Fruit fly (Drosophila melanogaster) whole organism, embryonic: Measurements from ENCODE around the gene Prp31.

Experiments
- Atf6 ChIP-seq: fragments of 200-800 bp; sonication (Bioruptor generic); IDR thresholded peaks from 2 replicates; pipeline ENCODE4 v1.3.6; 2022; ENCODE audit warnings: missing biosample characterization, missing genetic modification characterization
- BtbVII ChIP-seq: fragments of 200-800 bp; sonication (Bioruptor generic); optimal IDR thresholded peaks from 3 replicates; lab custom pipeline; 2017; ENCODE audit warnings: missing biosample characterization, mild to moderate bottlenecking, missing genetic modification characterization
- CG10147 ChIP-seq: fragments of 200-800 bp; sonication (Bioruptor generic); optimal IDR thresholded peaks from 2 replicates; lab custom pipeline; 2019; ENCODE audit warnings: missing biosample characterization, mild to moderate bottlenecking, missing genetic modification characterization, moderate library complexity
- CG10366 ChIP-seq: fragments of 200-800 bp; sonication (Bioruptor generic); IDR thresholded peaks from 2 replicates; pipeline ENCODE4 v1.3.6; 2022; ENCODE audit warnings: missing biosample characterization, missing genetic modification characterization
- CG11504 ChIP-seq: fragments of 200-800 bp; sonication (Bioruptor generic); optimal IDR thresholded peaks from 3 replicates; lab custom pipeline; 2019; ENCODE audit warnings: missing biosample characterization, mild to moderate bottlenecking, missing genetic modification characterization, moderate library complexity
- CG12071 ChIP-seq: fragments of 200-800 bp; sonication (Bioruptor generic); optimal IDR thresholded peaks from 3 replicates; lab custom pipeline; 2018; ENCODE audit warnings: missing biosample characterization, mild to moderate bottlenecking, missing genetic modification characterization
- CG16815 ChIP-seq: fragments of 200-800 bp; sonication (Bioruptor generic); optimal IDR thresholded peaks from 3 replicates; lab custom pipeline; 2017; ENCODE audit warnings: missing biosample characterization, mild to moderate bottlenecking, missing genetic modification characterization
- CG18011 ChIP-seq: fragments of 200-800 bp; sonication (Bioruptor generic); optimal IDR thresholded peaks from 2 replicates; lab custom pipeline; 2017; ENCODE audit warnings: missing biosample characterization, missing genetic modification characterization, mild to moderate bottlenecking, moderate library complexity, missing genotype
- CG18262 ChIP-seq: fragments of 200-800 bp; optimal IDR thresholded peaks from 3 replicates; lab custom pipeline; 2019; ENCODE audit warnings: missing biosample characterization, mild to moderate bottlenecking, missing genetic modification characterization, moderate library complexity
- CG30431 ChIP-seq: fragments of 200-800 bp; sonication (Bioruptor generic); optimal IDR thresholded peaks from 2 replicates; lab custom pipeline; 2017; ENCODE audit warnings: missing biosample characterization, missing genetic modification characterization
- CG34422 ChIP-seq: fragments of 200-800 bp; sonication (Bioruptor generic); IDR thresholded peaks from 3 replicates; pipeline ENCODE4 v1.3.6; 2022; ENCODE audit warnings: missing biosample characterization, missing genetic modification characterization
- CG4424 ChIP-seq: fragments of 200-800 bp; sonication (Bioruptor generic); optimal IDR thresholded peaks from 3 replicates; lab custom pipeline; 2016; ENCODE audit warnings: missing biosample characterization, missing genetic modification characterization
- CG8089 ChIP-seq: fragments of 200-800 bp; sonication (Bioruptor generic); optimal IDR thresholded peaks from 3 replicates; lab custom pipeline; 2016; ENCODE audit warnings: missing biosample characterization, missing genetic modification characterization
- CG8281 ChIP-seq: fragments of 200-800 bp; sonication (Bioruptor generic); optimal IDR thresholded peaks from 2 replicates; lab custom pipeline; 2018; ENCODE audit warnings: missing biosample characterization, mild to moderate bottlenecking, missing genetic modification characterization, moderate library complexity
- Dbx ChIP-seq: fragments of 200-800 bp; sonication (Bioruptor generic); IDR thresholded peaks from 3 replicates; pipeline ENCODE4 v1.3.6; 2022; ENCODE audit warnings: missing biosample characterization, missing genetic modification characterization
- Dip2 ChIP-seq: fragments of 200-800 bp; sonication (Bioruptor generic); IDR thresholded peaks from 2 replicates; pipeline ENCODE4 v1.3.6; 2022; ENCODE audit warnings: missing biosample characterization, missing genetic modification characterization
- Dip3 ChIP-seq: fragments of 200-800 bp; sonication (Bioruptor generic); optimal IDR thresholded peaks from 3 replicates; lab custom pipeline; 2016; ENCODE audit warnings: missing biosample characterization, missing genetic modification characterization
- Hmr ChIP-seq: fragments of 200-800 bp; sonication (Bioruptor generic); optimal IDR thresholded peaks from 3 replicates; lab custom pipeline; 2017; ENCODE audit warnings: mild to moderate bottlenecking, missing biosample characterization, missing genetic modification reagents, missing genetic modification characterization
- Hr39 ChIP-seq: fragments of >200 bp; optimal IDR thresholded peaks from 2 replicates; lab custom pipeline; 2017
- Hr78 ChIP-seq, 2 experiments: fragments of 200-800 bp in 1 of 2; fragments of >200 bp in 1 of 2; sonication (Bioruptor generic) in 1 of 2; optimal IDR thresholded peaks; 2 replicates each; lab custom pipeline; 2017 to 2019; ENCODE audit warnings: missing biosample characterization in 2 of 2, missing genetic modification characterization in 2 of 2, mild to moderate bottlenecking in 1 of 2, moderate library complexity in 1 of 2
- Lim3 ChIP-seq: fragments of 200-800 bp; sonication (Bioruptor generic); IDR thresholded peaks from 2 replicates; pipeline ENCODE4 v1.3.6; 2022; ENCODE audit warnings: missing biosample characterization, missing genetic modification characterization
- MBD-R2 ChIP-seq: fragments of 200-800 bp; sonication (Bioruptor generic); IDR thresholded peaks from 2 replicates; pipeline ENCODE4 v1.3.6; 2022; ENCODE audit warnings: missing biosample characterization, missing genetic modification characterization
- Mad ChIP-seq: fragments of 200-800 bp; sonication (Bioruptor generic); optimal IDR thresholded peaks from 2 replicates; lab custom pipeline; 2016; ENCODE audit warnings: missing biosample characterization, missing genetic modification characterization
- Mes4 ChIP-seq: fragments of 200-800 bp; sonication (Bioruptor generic); optimal IDR thresholded peaks from 2 replicates; lab custom pipeline; 2016; ENCODE audit warnings: missing biosample characterization, missing genetic modification characterization
- Spps ChIP-seq: fragments of 200-800 bp; sonication (Bioruptor generic); optimal IDR thresholded peaks from 2 replicates; lab custom pipeline; 2018; ENCODE audit warnings: missing biosample characterization, mild to moderate bottlenecking, missing genetic modification characterization
- YL-1 ChIP-seq: fragments of 200-800 bp; sonication (Bioruptor generic); optimal IDR thresholded peaks from 3 replicates; lab custom pipeline; 2017; ENCODE audit warnings: missing biosample characterization, mild to moderate bottlenecking, missing genetic modification characterization
- caup ChIP-seq: fragments of 200-800 bp; sonication (Bioruptor generic); optimal IDR thresholded peaks from 3 replicates; lab custom pipeline; 2017; ENCODE audit warnings: missing biosample characterization, mild to moderate bottlenecking, missing genetic modification characterization, moderate library complexity; ENCODE audit not compliant: severe bottlenecking
- corto ChIP-seq: fragments of 200-800 bp; sonication (Bioruptor generic); optimal IDR thresholded peaks from 2 replicates; lab custom pipeline; 2016; ENCODE audit warnings: missing biosample characterization, mild to moderate bottlenecking, missing genetic modification characterization, moderate library complexity
- eve ChIP-seq, 2 experiments: fragments of >200 bp; optimal IDR thresholded peaks; 2 replicates each; lab custom pipeline; 2017; ENCODE audit warnings: missing biosample characterization in 2 of 2, missing genetic modification characterization in 2 of 2
- fd3F ChIP-seq: fragments of 200-800 bp; sonication (Bioruptor generic); optimal IDR thresholded peaks from 2 replicates; lab custom pipeline; 2018; ENCODE audit warnings: missing biosample characterization, mild to moderate bottlenecking, missing genetic modification characterization, moderate library complexity
- fd64A ChIP-seq: fragments of 200-800 bp; sonication (Bioruptor generic); optimal IDR thresholded peaks from 3 replicates; lab custom pipeline; 2018; ENCODE audit warnings: missing biosample characterization, mild to moderate bottlenecking, missing genetic modification characterization
- kah ChIP-seq: fragments of 200-800 bp; sonication (Bioruptor generic); optimal IDR thresholded peaks from 2 replicates; lab custom pipeline; 2018; ENCODE audit warnings: missing biosample characterization, mild to moderate bottlenecking, missing genetic modification characterization
- ken ChIP-seq: fragments of 200-800 bp; sonication (Bioruptor generic); IDR thresholded peaks from 3 replicates; pipeline ENCODE4 v1.3.6; 2022; ENCODE audit warnings: missing biosample characterization, missing genetic modification characterization
- lola ChIP-seq, 3 experiments: fragments of >200 bp in 2 of 3; fragments of 200-800 bp in 1 of 3; sonication (Bioruptor generic) in 1 of 3; optimal IDR thresholded peaks; 2 replicates each; lab custom pipeline; 2017 to 2019; ENCODE audit warnings: missing biosample characterization in 3 of 3, missing genetic modification characterization in 3 of 3, mild to moderate bottlenecking in 1 of 3, moderate library complexity in 1 of 3
- prd ChIP-seq, 3 experiments: fragments of >200 bp in 2 of 3; fragments of 200-800 bp in 1 of 3; sonication (Bioruptor generic) in 1 of 3; optimal IDR thresholded peaks in 2 of 3; IDR thresholded peaks in 1 of 3; 2 replicates in 2 of 3; 3 replicates in 1 of 3; pipeline versions ENCODE4 v1.3.6 to Lab custom; 2017 to 2022; ENCODE audit warnings: missing biosample characterization in 1 of 3, missing genetic modification characterization in 1 of 3
- pros ChIP-seq: fragments of 200-800 bp; sonication (Bioruptor generic); optimal IDR thresholded peaks from 3 replicates; lab custom pipeline; 2019; ENCODE audit warnings: missing biosample characterization, mild to moderate bottlenecking, missing genetic modification characterization, moderate library complexity
- ranshi ChIP-seq: fragments of 200-800 bp; sonication (Bioruptor generic); IDR thresholded peaks from 2 replicates; pipeline ENCODE4 v1.3.6; 2022; ENCODE audit warnings: missing biosample characterization, missing genetic modification characterization
- row ChIP-seq: fragments of 200-800 bp; sonication (Bioruptor generic); IDR thresholded peaks from 3 replicates; pipeline ENCODE4 v1.3.6; 2022; ENCODE audit warnings: missing biosample characterization, missing genetic modification characterization
- sd ChIP-seq: fragments of 200-800 bp; sonication (Bioruptor generic); optimal IDR thresholded peaks from 3 replicates; lab custom pipeline; 2018; ENCODE audit warnings: missing biosample characterization, mild to moderate bottlenecking, missing genetic modification characterization, moderate library complexity
- sim ChIP-seq: fragments of 200-800 bp; sonication (Bioruptor generic); IDR thresholded peaks from 2 replicates; pipeline ENCODE4 v1.3.6; 2022; ENCODE audit warnings: missing biosample characterization, missing genetic modification characterization
- sob ChIP-seq: fragments of 200-800 bp; sonication (Bioruptor generic); IDR thresholded peaks from 2 replicates; pipeline ENCODE4 v1.3.6; 2022; ENCODE audit warnings: missing biosample characterization, missing genetic modification characterization
- vnd ChIP-seq: fragments of 200-800 bp; sonication (Bioruptor generic); IDR thresholded peaks from 3 replicates; pipeline ENCODE4 v1.3.6; 2022; ENCODE audit warnings: missing biosample characterization, missing genetic modification characterization; ENCODE audit not compliant: partially characterized antibody
- wek ChIP-seq: fragments of 200-800 bp; sonication (Bioruptor generic); optimal IDR thresholded peaks from 3 replicates; lab custom pipeline; 2018; ENCODE audit warnings: missing biosample characterization, mild to moderate bottlenecking, missing genetic modification characterization, moderate library complexity
- wor ChIP-seq: fragments of 200-800 bp; sonication (Bioruptor generic); IDR thresholded peaks from 2 replicates; pipeline ENCODE4 v1.3.6; 2022; ENCODE audit warnings: missing biosample characterization, missing genetic modification characterization
- z ChIP-seq: fragments of 200-800 bp; sonication (Bioruptor generic); IDR thresholded peaks from 3 replicates; pipeline ENCODE4 v1.3.6; 2022; ENCODE audit warnings: missing biosample characterization, missing genetic modification characterization
- zen ChIP-seq: fragments of 200-800 bp; sonication (Bioruptor generic); optimal IDR thresholded peaks from 3 replicates; lab custom pipeline; 2018; ENCODE audit warnings: missing biosample characterization, mild to moderate bottlenecking, missing genetic modification characterization, moderate library complexity
- zen2 ChIP-seq: fragments of 200-800 bp; sonication (Bioruptor generic); IDR thresholded peaks from 3 replicates; pipeline ENCODE4 v1.3.6; 2022; ENCODE audit warnings: missing biosample characterization, missing genetic modification characterization; ENCODE audit not compliant: partially characterized antibody

Prp31 gene

DNA sequence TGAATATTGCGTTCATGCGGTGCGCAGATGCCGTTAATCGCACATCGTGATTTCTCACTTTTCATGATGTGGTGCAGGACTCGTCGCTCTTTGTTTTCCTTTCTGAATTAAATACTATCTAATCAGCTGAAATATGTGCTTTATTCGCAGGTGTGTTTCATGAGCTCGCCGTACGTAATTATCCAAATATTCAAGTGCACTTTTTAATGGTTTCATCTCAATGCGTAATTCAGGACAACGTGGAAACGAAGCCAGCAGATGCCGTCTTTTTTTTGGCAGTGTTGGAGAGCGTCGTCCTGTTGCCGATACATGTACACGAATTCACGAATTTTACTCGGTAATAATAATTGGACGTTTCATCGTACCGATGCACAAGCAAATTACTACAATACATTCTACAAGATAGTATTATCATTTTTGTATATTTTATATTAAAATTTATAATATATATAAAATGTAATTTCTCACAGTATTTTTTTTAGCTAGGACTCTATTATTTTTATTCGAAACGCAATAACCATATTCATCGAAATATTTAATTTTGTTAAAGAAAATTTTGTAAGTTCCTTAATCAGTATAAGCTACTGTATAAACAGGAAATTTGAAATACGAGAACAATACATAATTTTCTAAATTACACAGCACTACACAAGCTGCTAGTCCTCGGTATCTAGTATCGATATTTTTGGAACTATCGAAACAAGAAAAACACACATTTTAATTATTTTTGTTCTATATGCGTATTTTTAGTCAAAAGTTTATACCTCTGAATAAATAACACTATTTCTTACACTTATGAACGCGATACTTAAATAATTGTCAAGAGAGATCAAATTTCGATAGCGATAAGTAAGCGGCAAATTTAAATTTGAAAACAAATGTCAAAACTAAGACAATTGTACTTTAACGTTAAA, 22.0 kb upstream of the Prp31 start, which contains the start of gene CG12316 (continued):
- TF ChIP-seq prd (optimal IDR thresholded peaks at IDR 0.05; lab: Kevin White, UChicago): no peak
- peak; percentile 89 for TF ChIP-seq prd (GFP tag; IDR thresholded peaks at IDR 0.05; lab: Robert Waterston, UW)
- TF ChIP-seq eve (GFP tag; optimal IDR thresholded peaks at IDR 0.05; lab: Kevin White, UChicago): no peak
- peak; percentile 72 for TF ChIP-seq CG10366
- TF ChIP-seq lola (GFP tag; optimal IDR thresholded peaks at IDR 0.05; lab: Kevin White, UChicago): peak in 1 of 3 experiments; percentile 96
- TF ChIP-seq ken (GFP tag; lab: Robert Waterston, UW): peak; percentile 85
- peak; percentile 87 for TF ChIP-seq CG8089 (GFP tag; lab: Kevin White, UChicago)
- TF ChIP-seq CG4424 (GFP tag; lab: Kevin White, UChicago): peak; percentile 89
- TF ChIP-seq Dip3 (GFP tag; lab: Kevin White, UChicago): peak; percentile 91
- peak; percentile 91 for TF ChIP-seq Atf6
- TF ChIP-seq CG30431 (GFP tag; lab: Kevin White, UChicago): peak; percentile 85
- peak; percentile 95 for TF ChIP-seq Mad (GFP tag; lab: Kevin White, UChicago)
- peak; percentile 85 for TF ChIP-seq CG16815
- TF ChIP-seq zen2 (GFP tag; lab: Robert Waterston, UW): peak; percentile 74; the same call in 2 of the 3 replicates
- TF ChIP-seq YL-1 (GFP tag; lab: Kevin White, UChicago): peak; percentile 94
- peak; percentile 86 for TF ChIP-seq wek (GFP tag; lab: Kevin White, UChicago)
- peak; percentile 94 for TF ChIP-seq CG12071
- peak; percentile 91 for TF ChIP-seq BtbVII (GFP tag; lab: Kevin White, UChicago)
- TF ChIP-seq sim (GFP tag; lab: Robert Waterston, UW): peak; percentile 85
- TF ChIP-seq Hr78 (GFP tag; optimal IDR thresholded peaks at IDR 0.05; lab: Kevin White, UChicago): peak in 1 of 2 experiments; percentile 82
- no peak for TF ChIP-seq Lim3
- peak; percentile 93 for TF ChIP-seq Spps (tag; lab: Kevin White, UChicago)
- TF ChIP-seq fd64A (GFP tag; lab: Kevin White, UChicago): peak; percentile 92
- peak; percentile 94 for TF ChIP-seq Hmr (GFP tag; lab: Kevin White, UChicago)
- TF ChIP-seq fd3F (GFP tag; lab: Kevin White, UChicago): peak; percentile 85
- no peak for TF ChIP-seq Dip2 (GFP tag; lab: Robert Waterston, UW)
- peak; percentile 96 for TF ChIP-seq row (GFP tag; lab: Robert Waterston, UW)
- TF ChIP-seq sd (tag; lab: Kevin White, UChicago): peak; percentile 35
- TF ChIP-seq CG18011 (GFP tag; lab: Kevin White, UChicago): peak; percentile 81
- TF ChIP-seq sob (GFP tag; lab: Robert Waterston, UW): peak; percentile 82
- peak; percentile 71 for TF ChIP-seq wor (GFP tag; lab: Robert Waterston, UW)
- TF ChIP-seq corto (GFP tag; lab: Kevin White, UChicago): peak; percentile 82
- TF ChIP-seq CG34422 (GFP tag; lab: Robert Waterston, UW): peak; percentile 69
- TF ChIP-seq pros (GFP tag; lab: Kevin White, UChicago): peak; percentile 70
- peak; percentile 77 for TF ChIP-seq CG8281 (tag; lab: Kevin White, UChicago)
- peak; percentile 61 for TF ChIP-seq MBD-R2
- TF ChIP-seq caup (GFP tag; lab: Kevin White, UChicago): peak; percentile 90
- TF ChIP-seq ranshi (GFP tag; lab: Robert Waterston, UW): peak; percentile 83
- peak; percentile 89 for TF ChIP-seq CG10147 (GFP tag; lab: Kevin White, UChicago)
- peak; percentile 95 for TF ChIP-seq CG18262 (tag; lab: Kevin White, UChicago)
- TF ChIP-seq vnd (GFP tag; lab: Robert Waterston, UW): peak; percentile 72
- peak; percentile 72 for TF ChIP-seq kah (GFP tag; lab: Kevin White, UChicago)
- TF ChIP-seq zen: peak; percentile 89
- TF ChIP-seq Dbx (GFP tag; lab: Robert Waterston, UW): peak; percentile 79
- peak; percentile 92 for TF ChIP-seq CG11504 (tag; lab: Kevin White, UChicago)
- TF ChIP-seq Mes4: peak; percentile 95
- peak; percentile 38; the same call in 1 of the 3 replicates for TF ChIP-seq z
- no peak for TF ChIP-seq Hr39 (lab: Kevin White, UChicago)
